Fruit fly (Drosophila melanogaster) whole organism: ENCODE results near the gene Bub1.

ENCODE experiments used
- CG8478 ChIP-seq: fragments of >200 bp; optimal IDR thresholded peaks from 2 replicates; lab custom pipeline; 2018; ENCODE audit warnings: inconsistent platforms
- Dll ChIP-seq: fragments of >200 bp; optimal IDR thresholded peaks from 2 replicates; lab custom pipeline; 2017
- EcR ChIP-seq, 2 experiments: fragments of >200 bp; optimal IDR thresholded peaks; 2 replicates each; lab custom pipeline; 2017; ENCODE audit warnings: missing biosample characterization in 2 of 2, missing genetic modification characterization in 2 of 2, missing genetic modification reagents in 2 of 2
- pan ChIP-seq: fragments of >200 bp; optimal IDR thresholded peaks from 2 replicates; lab custom pipeline; 2017
- psq ChIP-seq: fragments of >200 bp; optimal IDR thresholded peaks from 2 replicates; lab custom pipeline; 2017
- usp ChIP-seq: fragments of >200 bp; optimal IDR thresholded peaks from 2 replicates; lab custom pipeline; 2017; ENCODE audit warnings: missing biosample characterization, missing genetic modification characterization, mixed read lengths

Gene Bub1

DNA sequence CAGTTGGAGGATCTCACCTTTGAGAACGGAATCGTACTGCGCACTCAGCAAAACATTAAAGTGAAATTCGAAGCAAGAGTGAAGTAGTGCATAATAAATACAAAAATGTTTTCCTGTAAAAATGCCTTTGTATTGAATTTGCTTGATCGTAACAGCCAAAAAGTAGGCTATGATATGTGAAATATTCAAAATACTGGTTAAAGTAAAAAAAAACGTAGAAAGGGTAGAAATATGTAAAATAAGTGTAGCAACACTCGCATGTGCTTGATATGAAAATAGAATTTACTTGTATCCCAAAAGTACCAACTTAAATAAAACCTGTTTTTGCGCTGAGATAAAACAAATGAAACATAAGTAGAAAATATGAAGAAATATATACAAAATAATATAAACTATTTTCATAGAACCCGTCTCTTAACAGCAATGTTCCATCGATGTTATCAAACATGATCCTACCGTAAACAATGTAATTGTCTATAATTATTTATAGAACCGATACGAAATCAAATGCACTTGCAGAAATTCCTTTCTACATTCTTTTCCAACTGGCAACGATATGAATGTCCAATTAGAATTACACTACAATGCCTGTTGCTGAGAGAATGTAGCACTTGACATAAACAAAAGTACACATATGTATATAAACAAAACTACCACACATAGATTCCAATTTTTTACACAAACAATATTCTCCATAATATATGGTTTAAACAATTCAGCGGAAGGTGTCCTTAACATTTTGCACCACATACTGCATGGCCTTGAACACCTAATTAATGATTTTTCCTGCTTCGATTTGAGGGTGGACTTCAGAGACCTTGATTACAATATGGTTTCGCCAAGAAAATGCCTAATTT lies 8.2 kb upstream of the Bub1 start:
- TF ChIP-seq psq (lab: Kevin White, UChicago) (no peak), CG8478 (lab: Kevin White, UChicago) (no peak), Dll (no peak), EcR (GFP tag; optimal IDR thresholded peaks at IDR 0.05; lab: Kevin White, UChicago) (no peak), usp (GFP tag; lab: Kevin White, UChicago) (no peak), pan (no peak)

DNA sequence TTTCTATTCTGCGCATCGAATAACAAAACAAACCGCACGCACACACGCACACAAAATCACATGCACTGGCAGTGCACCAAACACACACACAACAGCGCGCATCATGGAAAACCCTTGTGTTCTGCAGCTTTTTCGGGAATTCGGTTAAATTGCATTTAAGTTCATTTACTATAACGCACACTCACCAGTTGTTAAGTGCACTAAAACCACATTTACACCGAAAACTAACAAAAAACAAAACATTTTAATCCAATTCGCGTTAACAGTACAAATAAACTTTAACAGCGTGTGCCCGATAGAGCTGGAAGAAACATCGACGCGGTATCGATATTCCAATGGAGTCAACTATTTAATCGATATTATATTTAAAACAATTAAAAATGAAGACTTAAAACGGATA lies 7.6 kb upstream of the Bub1 start, which contains the start of gene tkv:
Gene tkv, minus strand, starts transcription at position 304 of the 400 bp plus-strand sequence.
- TF ChIP-seq Dll, result no peak
- no peak for TF ChIP-seq usp (GFP tag; lab: Kevin White, UChicago)
- no peak for TF ChIP-seq EcR (GFP tag; optimal IDR thresholded peaks at IDR 0.05; lab: Kevin White, UChicago)
- TF ChIP-seq psq (lab: Kevin White, UChicago), result no peak

DNA sequence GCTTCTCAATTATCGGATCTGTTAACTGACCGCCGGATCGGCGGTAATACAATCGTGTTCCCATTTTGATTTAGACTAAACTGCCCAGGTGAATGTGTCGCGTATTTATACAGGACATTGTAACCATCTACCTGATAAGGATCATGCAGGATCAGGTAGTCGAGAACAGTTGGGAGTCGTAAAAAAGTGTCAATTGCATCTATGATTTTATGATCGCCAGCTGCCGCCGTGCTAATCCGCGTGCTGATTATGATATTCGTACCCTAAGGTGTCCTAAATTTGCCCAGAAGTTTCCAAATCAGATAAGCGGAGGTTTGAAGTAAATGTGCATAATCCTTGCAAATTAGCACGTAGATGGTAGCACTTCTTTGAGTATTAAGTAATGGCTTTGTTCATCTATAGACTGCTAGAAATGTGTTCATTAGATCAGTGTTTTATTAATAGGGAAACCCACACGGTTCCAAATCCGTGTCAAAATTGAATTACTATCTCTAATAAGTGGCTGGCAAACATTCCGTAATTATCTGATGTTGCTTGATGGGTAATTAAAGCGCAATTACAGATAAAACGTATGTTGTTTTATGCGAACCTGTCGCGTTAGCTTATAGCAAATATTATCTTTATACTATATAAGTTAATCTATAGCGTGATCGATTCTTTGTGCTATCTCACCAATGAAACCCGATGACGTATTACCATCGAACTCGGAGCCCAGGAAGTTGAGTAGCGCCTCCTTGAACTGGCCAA lies 1.2 kb upstream of the Bub1 start:
- no peak for TF ChIP-seq psq (lab: Kevin White, UChicago)
- no peak for TF ChIP-seq EcR (GFP tag; optimal IDR thresholded peaks at IDR 0.05; lab: Kevin White, UChicago)
- TF ChIP-seq CG8478 (lab: Kevin White, UChicago), result no peak
- no peak for TF ChIP-seq pan
- no peak for TF ChIP-seq Dll
- TF ChIP-seq usp (GFP tag; lab: Kevin White, UChicago), result no peak

DNA sequence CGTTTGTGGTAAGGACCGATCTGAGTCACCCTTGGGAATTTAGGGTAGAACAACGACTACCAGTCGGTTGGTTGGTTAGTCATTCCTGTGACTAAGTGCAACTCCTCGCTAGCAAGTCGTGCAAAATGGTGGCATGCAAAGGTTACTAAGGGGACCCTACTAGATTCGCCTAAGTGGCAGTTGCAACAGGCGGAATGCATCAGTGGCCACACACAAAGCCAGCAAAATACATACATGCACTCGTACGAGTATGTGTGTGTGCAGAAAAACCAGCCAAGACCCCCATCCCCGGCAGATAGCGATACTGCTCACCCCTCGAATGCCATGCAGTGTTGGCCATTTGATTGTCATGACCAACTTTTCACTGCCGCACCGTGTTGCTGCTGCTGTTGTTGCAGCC lies 6.2 kb downstream of the Bub1 start:
- TF ChIP-seq pan, result no peak
- no peak for TF ChIP-seq psq (lab: Kevin White, UChicago)
- TF ChIP-seq CG8478 (lab: Kevin White, UChicago), result no peak
- no peak for TF ChIP-seq usp (GFP tag; lab: Kevin White, UChicago)
- no peak for TF ChIP-seq EcR (GFP tag; optimal IDR thresholded peaks at IDR 0.05; lab: Kevin White, UChicago)
- no peak for TF ChIP-seq Dll

DNA sequence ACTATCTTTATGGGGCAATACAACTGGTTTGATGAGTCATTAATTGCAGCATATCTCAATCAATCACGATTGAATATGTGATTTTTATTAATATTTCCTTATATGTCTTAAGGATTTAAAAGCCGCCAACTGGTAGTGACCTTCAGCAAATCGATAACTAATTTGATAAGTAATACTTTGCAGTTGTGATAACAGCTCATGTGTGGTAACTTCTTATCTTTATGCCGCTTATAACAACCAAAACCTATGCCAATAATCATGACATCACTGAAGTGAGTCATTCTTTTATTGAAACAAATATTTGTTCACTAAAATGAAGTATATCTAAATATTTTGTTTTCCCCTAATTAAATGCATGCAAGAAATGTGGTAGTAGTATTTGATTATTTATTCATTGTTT lies 7.2 kb downstream of the Bub1 start:
- TF ChIP-seq pan (no peak), CG8478 (lab: Kevin White, UChicago) (no peak), psq (lab: Kevin White, UChicago) (no peak), Dll (no peak), usp (GFP tag; lab: Kevin White, UChicago) (no peak), EcR (GFP tag; optimal IDR thresholded peaks at IDR 0.05; lab: Kevin White, UChicago) (no peak)

DNA sequence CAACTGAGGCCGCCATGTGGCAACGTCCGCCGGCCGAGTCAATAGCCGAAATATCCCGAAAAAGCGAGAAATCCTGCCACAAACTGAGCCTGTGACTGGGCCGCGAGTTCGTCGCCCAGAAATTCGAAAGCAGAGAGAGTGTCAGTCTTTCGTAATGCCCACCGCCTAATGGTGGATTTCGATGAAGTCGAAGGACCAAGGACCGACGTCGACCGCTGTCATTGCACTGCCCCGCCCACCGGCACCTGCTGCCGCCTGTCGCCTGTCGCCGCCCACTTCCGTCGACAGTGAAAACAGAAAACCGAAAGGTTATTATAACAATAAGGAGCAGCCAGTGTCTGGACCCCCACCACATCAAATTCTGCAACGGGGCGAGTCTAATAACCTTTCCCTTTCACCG lies 7.9 kb downstream of the Bub1 start:
- TF ChIP-seq pan (no peak), psq (lab: Kevin White, UChicago) (no peak), usp (GFP tag; lab: Kevin White, UChicago) (no peak), Dll (no peak)

DNA sequence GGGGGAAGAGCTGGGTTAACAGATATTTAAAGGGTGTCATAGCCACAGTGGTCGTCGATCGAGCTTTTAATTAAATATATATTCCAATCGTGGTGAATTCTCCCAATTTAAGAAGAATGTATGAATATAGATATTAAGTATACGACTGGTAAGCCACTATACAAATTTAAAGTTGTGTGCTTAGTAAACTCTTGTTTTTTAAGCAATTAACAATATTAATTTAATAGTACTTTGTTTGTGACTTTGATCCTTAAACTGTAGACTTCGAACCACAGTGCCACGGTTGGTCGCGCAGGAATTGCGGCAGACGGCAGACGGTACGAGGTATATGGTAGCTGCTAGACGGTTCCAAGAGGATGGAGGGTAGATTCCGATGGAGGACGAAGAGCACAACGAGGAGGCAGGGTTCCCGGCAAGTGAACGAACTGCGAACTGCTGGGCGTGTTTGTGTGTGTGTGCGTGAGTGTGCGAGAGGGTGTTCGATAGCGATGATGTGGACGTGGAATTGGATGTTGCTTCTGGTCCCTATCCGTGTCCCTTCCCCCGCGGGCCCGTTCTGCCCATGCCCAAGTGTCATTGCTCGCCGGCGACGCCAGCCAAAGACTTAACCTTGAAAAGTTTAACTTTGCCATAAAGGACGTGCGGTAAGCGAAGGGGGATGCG lies 9.1 kb downstream of the Bub1 start:
- TF ChIP-seq Dll, result no peak
- TF ChIP-seq EcR (GFP tag; optimal IDR thresholded peaks at IDR 0.05; lab: Kevin White, UChicago), result peak in 1 of 2 experiments; percentile 93

DNA sequence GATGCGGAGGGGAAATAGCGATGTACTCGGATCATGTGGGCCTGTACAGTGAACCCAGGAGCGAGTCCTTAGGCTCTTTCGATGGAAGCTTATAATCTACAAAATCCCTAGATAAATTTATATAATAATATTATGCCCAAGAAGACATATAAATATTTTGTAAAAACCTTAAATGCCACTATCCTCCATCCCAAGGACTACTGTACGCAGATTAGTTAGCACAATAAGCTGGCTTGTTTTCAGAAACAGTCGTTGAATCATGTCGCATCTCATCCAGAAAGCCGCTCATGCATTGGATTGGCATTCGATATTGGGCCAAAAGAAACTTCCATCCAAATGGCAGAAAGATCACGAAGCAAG lies 9.6 kb downstream of the Bub1 start:
- TF ChIP-seq Dll (no peak), usp (GFP tag; lab: Kevin White, UChicago) (no peak), psq (lab: Kevin White, UChicago) (no peak), EcR (GFP tag; optimal IDR thresholded peaks at IDR 0.05; lab: Kevin White, UChicago) (no peak)

DNA sequence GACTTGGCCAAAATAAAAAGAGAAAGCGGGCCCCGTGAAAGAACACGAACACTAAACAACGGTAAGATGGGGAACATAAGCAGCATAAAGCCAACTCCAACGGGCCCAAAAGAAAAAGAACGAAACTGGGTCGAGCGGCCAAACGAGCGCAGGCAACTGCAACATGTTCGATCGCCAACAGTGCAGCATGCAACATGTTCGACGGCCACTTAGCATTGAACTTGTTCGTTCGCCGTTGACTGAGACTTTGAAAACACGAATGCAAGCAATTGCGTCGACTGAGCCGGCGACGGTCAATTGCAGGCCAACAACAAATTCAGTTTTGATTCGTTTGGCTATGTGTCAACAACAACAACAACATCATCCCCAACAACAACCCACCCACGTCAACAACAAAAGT lies 10.1 kb downstream of the Bub1 start, which contains the start of gene vri:
Gene vri, plus strand, starts transcription at position 224 of the 400 bp plus-strand sequence.
- no peak for TF ChIP-seq pan
- no peak for TF ChIP-seq EcR (GFP tag; optimal IDR thresholded peaks at IDR 0.05; lab: Kevin White, UChicago)
- no peak for TF ChIP-seq psq (lab: Kevin White, UChicago)
- TF ChIP-seq usp (GFP tag; lab: Kevin White, UChicago), result no peak
- no peak for TF ChIP-seq Dll

DNA sequence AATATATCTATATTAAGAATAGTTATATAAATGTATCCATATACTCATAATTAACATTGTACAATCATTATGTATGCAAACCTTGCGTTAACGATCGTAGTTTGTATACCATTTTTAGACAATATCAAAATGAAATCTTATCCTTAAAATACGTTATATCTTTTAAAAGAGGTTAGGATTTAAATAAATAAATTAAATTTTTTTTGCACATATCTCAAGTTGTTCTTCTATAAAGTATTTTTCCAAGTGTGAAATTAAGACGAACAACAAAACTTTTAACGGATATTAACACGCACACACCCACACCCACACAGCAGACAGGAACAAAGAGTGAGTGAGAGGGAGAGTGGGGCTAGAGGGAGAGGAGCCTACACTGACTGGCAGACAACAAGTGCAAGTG lies 11.3 kb downstream of the Bub1 start:
- TF ChIP-seq Dll (no peak), EcR (GFP tag; optimal IDR thresholded peaks at IDR 0.05; lab: Kevin White, UChicago) (no peak), psq (lab: Kevin White, UChicago) (no peak), CG8478 (lab: Kevin White, UChicago) (no peak), usp (GFP tag; lab: Kevin White, UChicago) (no peak), pan (no peak)

DNA sequence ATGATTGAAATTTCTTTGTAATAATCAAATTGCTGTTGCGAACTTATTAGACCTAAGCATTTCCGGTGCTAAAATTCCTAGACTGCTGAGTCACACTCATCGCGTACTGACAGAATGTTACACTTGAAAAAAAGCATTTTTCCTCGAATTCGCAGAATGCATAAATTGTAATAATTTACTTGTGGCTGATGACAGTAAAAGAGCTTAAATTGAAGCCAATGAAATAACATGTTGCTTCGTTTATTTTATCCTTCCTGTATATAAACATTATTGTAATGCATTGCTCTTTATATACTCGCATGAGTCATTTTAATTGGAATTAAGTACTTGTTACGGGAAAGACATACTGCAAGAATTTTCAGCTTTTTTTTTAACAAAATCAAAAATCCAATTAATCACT lies 11.9 kb downstream of the Bub1 start:
- TF ChIP-seq Dll, result no peak

DNA sequence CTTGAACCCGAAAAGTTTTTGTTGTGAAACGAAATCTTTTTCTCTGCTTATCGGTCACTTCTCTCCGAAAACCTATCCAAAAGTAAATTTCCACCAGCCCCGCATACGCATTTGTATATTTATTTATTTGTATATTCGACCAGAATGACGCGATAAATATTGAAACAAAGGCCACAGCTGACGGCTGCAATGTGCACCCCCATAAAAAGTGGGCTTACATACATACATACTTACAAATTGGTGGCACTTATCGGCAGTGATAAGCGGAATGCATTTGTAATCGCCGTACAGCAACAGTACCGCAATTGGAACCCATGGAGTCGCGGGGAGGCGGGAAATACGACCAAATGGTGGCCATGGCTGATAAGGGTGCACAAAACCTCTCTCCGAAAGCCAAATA lies 12.5 kb downstream of the Bub1 start:
- TF ChIP-seq usp (GFP tag; lab: Kevin White, UChicago) (no peak), CG8478 (lab: Kevin White, UChicago) (no peak), EcR (GFP tag; optimal IDR thresholded peaks at IDR 0.05; lab: Kevin White, UChicago) (peak in 1 of 2 experiments; percentile 29), Dll (no peak)
